Worm (Caenorhabditis elegans): ENCODE measurements around the gene arrd-18.
A peak's percentile ranks its signal among the peaks of the same experiment; 100 is the strongest.

arrd-18 gene

DNA sequence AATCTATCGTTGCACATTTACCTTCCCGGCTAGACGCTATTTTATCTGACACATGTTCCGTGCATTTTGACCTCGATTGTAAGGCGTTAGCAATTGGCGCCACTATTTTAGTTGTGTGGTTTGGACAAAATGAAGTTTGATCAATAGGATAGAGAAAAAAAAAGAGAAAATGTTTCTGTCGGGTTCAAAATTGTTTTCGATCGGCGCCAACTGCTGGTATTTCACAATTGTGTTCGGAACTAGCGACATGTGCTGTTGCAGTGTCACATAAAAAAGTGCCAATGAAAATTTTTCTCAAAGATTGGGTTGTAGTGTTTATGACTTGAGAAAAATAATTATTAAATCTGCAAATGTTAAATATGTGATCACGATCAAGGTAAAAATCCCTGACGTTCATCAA is 32.8 kb downstream of the arrd-18 start:
- TF ChIP-seq nhr-71 (tag; optimal IDR thresholded peaks at IDR 0.05), result peak; percentile 35
- TF ChIP-seq lin-14 (GFP tag; optimal IDR thresholded peaks at IDR 0.05), result peak; percentile 53
- peak; percentile 65 for TF ChIP-seq rnt-1 (tag; optimal IDR thresholded peaks at IDR 0.05)
- TF ChIP-seq egl-27 (tag; optimal IDR thresholded peaks at IDR 0.05), result no peak

DNA sequence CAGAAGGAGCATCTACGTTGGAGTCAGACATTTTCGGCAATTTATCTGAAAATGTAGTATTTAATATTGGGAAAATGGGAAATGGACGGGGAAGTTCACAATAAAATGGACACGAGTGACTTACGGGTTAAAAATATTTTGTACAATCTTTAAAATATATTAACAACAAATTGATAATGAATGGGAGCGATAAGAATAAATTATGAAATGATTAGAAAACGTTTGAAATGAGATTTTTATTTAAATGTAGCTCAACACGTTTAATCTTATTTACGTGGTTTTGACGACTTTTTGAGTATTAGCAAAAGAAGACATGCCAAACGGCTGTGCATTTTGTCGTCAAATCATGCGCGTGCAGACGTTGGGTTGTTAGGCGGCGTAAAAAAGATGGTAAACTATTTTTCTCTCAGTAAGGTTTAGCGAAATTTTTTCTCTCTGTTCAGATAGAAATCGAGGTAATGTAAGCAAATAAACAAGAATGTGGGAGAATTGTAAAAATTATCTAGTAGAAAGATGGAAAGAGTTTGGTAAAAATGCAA is 33.7 kb downstream of the arrd-18 start, which contains the start of gene fbxa-64:
Gene fbxa-64 (minus strand): TSS at position 51 of the 539 bp plus-strand sequence.
- TF ChIP-seq sptf-1 (tag; optimal IDR thresholded peaks at IDR 0.05) (no peak), ceh-8 (GFP tag; optimal IDR thresholded peaks at IDR 0.05) (no peak), lin-39 (tag; optimal IDR thresholded peaks at IDR 0.05) (no peak), lsy-2 (tag; optimal IDR thresholded peaks at IDR 0.05) (peak in 1 of 2 experiments; percentile 2), ceh-88 (GFP tag; IDR thresholded peaks at IDR 0.05) (no peak), hlh-17 (GFP tag; optimal IDR thresholded peaks at IDR 0.05; ENCODE audit: borderline replicate concordance) (no peak), ets-5 (GFP tag; IDR thresholded peaks at IDR 0.05) (no peak), Y116A8C.19 (tag; optimal IDR thresholded peaks at IDR 0.05; ENCODE audit: borderline replicate concordance) (no peak), fos-1 (tag; optimal IDR thresholded peaks at IDR 0.05) (no peak), unc-86 (tag; optimal IDR thresholded peaks at IDR 0.05) (no peak), dpl-1 (GFP tag; optimal IDR thresholded peaks at IDR 0.05) (peak in 2 of 3 experiments; percentile 26 to 53), nhr-237 (tag; optimal IDR thresholded peaks at IDR 0.05) (no peak), pag-3 (tag; optimal IDR thresholded peaks at IDR 0.05; ENCODE audit: borderline replicate concordance, insufficient read depth) (no peak), snu-23 (GFP tag; optimal IDR thresholded peaks at IDR 0.05) (peak; percentile 44), fkh-8 (tag; optimal IDR thresholded peaks at IDR 0.05) (no peak), aha-1 (tag; optimal IDR thresholded peaks at IDR 0.05) (no peak), F16B12.6 (tag; optimal IDR thresholded peaks at IDR 0.05) (peak; percentile 83), vab-15 (tag; optimal IDR thresholded peaks at IDR 0.05) (no peak), nhr-19 (GFP tag; conservative IDR thresholded peaks at IDR 0.05) (no peak), nhr-90 (tag; optimal IDR thresholded peaks at IDR 0.05; ENCODE audit: poor library complexity) (no peak), fkh-4 (tag; optimal IDR thresholded peaks at IDR 0.05; ENCODE audit: borderline replicate concordance) (no peak), pqm-1 (tag; optimal IDR thresholded peaks at IDR 0.05) (no peak), unc-30 (tag; optimal IDR thresholded peaks at IDR 0.05) (no peak), mef-2 (tag; optimal IDR thresholded peaks at IDR 0.05) (no peak), elt-2 (tag; optimal IDR thresholded peaks at IDR 0.05) (no peak), xbp-1 (tag; optimal IDR thresholded peaks at IDR 0.05) (no peak), irx-1 (tag; optimal IDR thresholded peaks at IDR 0.05) (no peak), mdl-1 (tag; optimal IDR thresholded peaks at IDR 0.05) (no peak), tlp-1 (tag; optimal IDR thresholded peaks at IDR 0.05) (no peak), nhr-76 (tag; optimal IDR thresholded peaks at IDR 0.05) (no peak), ama-1 (optimal IDR thresholded peaks at IDR 0.05) (no peak), ceh-82 (tag; optimal IDR thresholded peaks at IDR 0.05) (no peak), blmp-1 (tag; optimal IDR thresholded peaks at IDR 0.05) (peak; percentile 14), nhr-47 (tag; optimal IDR thresholded peaks at IDR 0.05) (peak; percentile 21), nhr-12 (tag; optimal IDR thresholded peaks at IDR 0.05) (no peak), alr-1 (tag; optimal IDR thresholded peaks at IDR 0.05; ENCODE audit: borderline replicate concordance) (no peak), nhr-77 (tag; optimal IDR thresholded peaks at IDR 0.05) (no peak), lin-35 (GFP tag; optimal IDR thresholded peaks at IDR 0.05) (peak; percentile 27 to 46), ces-1 (GFP tag; optimal IDR thresholded peaks at IDR 0.05) (no peak), nhr-28 (tag; optimal IDR thresholded peaks at IDR 0.05) (no peak), jun-1 (tag; optimal IDR thresholded peaks at IDR 0.05) (no peak), efl-1 (optimal IDR thresholded peaks at IDR 0.05) (peak; percentile 24 to 38), efl-1 (GFP tag; optimal IDR thresholded peaks at IDR 0.05 in 1 of 2) (peak; percentile 39 to 94), tbx-2 (tag; optimal IDR thresholded peaks at IDR 0.05) (no peak), mep-1 (tag; optimal IDR thresholded peaks at IDR 0.05) (peak; percentile 50), zag-1 (tag; optimal IDR thresholded peaks at IDR 0.05) (no peak), zip-4 (GFP tag; optimal IDR thresholded peaks at IDR 0.05) (no peak), nhr-84 (tag; optimal IDR thresholded peaks at IDR 0.05) (no peak)

Data from whole organism, L1 larva.